Worm (Caenorhabditis elegans) whole organism, early embryonic: Measurements from ENCODE around the gene pot-1.

ENCODE experiments used
- B0310.2 ChIP-seq: sonication (generic microtip); optimal IDR thresholded peaks from 2 replicates; lab custom pipeline; 2016; ENCODE audit warnings: mild to moderate bottlenecking, missing genetic modification characterization, missing compliant biosample characterization
- F13C5.2 ChIP-seq: sonication (generic microtip); optimal IDR thresholded peaks from 2 replicates; lab custom pipeline; 2017; ENCODE audit warnings: mild to moderate bottlenecking, missing genetic modification characterization, inconsistent platforms, missing compliant biosample characterization
- aly-1 ChIP-seq: sonication (generic microtip); optimal IDR thresholded peaks from 2 replicates; lab custom pipeline; 2016; ENCODE audit warnings: missing genetic modification characterization, missing compliant biosample characterization
- ama-1 ChIP-seq: fragments of 150-350 bp; optimal IDR thresholded peaks from 2 replicates; lab custom pipeline; 2014
- ceh-13 ChIP-seq: fragments of 200-800 bp; sonication (Bioruptor generic); optimal IDR thresholded peaks from 2 replicates; lab custom pipeline; 2018; ENCODE audit warnings: mild to moderate bottlenecking, missing genetic modification characterization, missing compliant biosample characterization
- ceh-36 ChIP-seq: sonication (generic microtip); optimal IDR thresholded peaks from 2 replicates; lab custom pipeline; 2016; ENCODE audit warnings: missing genetic modification characterization, inconsistent platforms, missing compliant biosample characterization
- ets-7 ChIP-seq: sonication (generic microtip); optimal IDR thresholded peaks from 2 replicates; lab custom pipeline; 2016; ENCODE audit warnings: missing genotype, missing genetic modification characterization, missing compliant biosample characterization
- flt-1 ChIP-seq: fragments of 200-800 bp; sonication (Bioruptor generic); IDR thresholded peaks from 2 replicates; pipeline ENCODE4 v1.3.6; 2022; ENCODE audit warnings: missing genetic modification characterization, missing compliant biosample characterization
- hmbx-1 ChIP-seq: sonication (generic microtip); optimal IDR thresholded peaks from 2 replicates; lab custom pipeline; 2016; ENCODE audit warnings: mild to moderate bottlenecking, missing genetic modification characterization, missing compliant biosample characterization
- hmg-4 ChIP-seq: fragments of 200-800 bp; sonication (Bioruptor generic); optimal IDR thresholded peaks from 2 replicates; lab custom pipeline; 2018; ENCODE audit warnings: mild to moderate bottlenecking, missing genetic modification characterization, missing compliant biosample characterization
- hnd-1 ChIP-seq: sonication (generic microtip); optimal IDR thresholded peaks from 2 replicates; lab custom pipeline; 2016; ENCODE audit warnings: missing genetic modification characterization, missing compliant biosample characterization
- pes-1 ChIP-seq: fragments of 200-800 bp; sonication (Bioruptor generic); IDR thresholded peaks from 2 replicates; pipeline ENCODE4 v1.3.6; 2022; ENCODE audit warnings: missing genetic modification reagents, missing genetic modification characterization, missing compliant biosample characterization
- scrt-1 ChIP-seq: fragments of 200-800 bp; sonication (Bioruptor generic); IDR thresholded peaks from 2 replicates; pipeline ENCODE4 v1.3.6; 2022; ENCODE audit warnings: missing genetic modification characterization, missing compliant biosample characterization
- sea-1 ChIP-seq: fragments of 200-800 bp; sonication (Bioruptor generic); conservative IDR thresholded peaks from 2 replicates; pipeline ENCODE4 v1.3.6; 2022; ENCODE audit warnings: missing genetic modification characterization, missing compliant biosample characterization
- tbx-11 ChIP-seq: fragments of 200-800 bp; sonication (Bioruptor generic); IDR thresholded peaks from 2 replicates; pipeline ENCODE4 v1.3.6; 2022; ENCODE audit warnings: missing genetic modification characterization, missing compliant biosample characterization
- tbx-37 ChIP-seq: fragments of 200-800 bp; sonication (Bioruptor generic); conservative IDR thresholded peaks from 2 replicates; pipeline ENCODE4 v1.3.6; 2022; ENCODE audit warnings: missing genetic modification reagents, missing genetic modification characterization, missing compliant biosample characterization
- tra-4 ChIP-seq: sonication (generic microtip); optimal IDR thresholded peaks from 2 replicates; lab custom pipeline; 2017; ENCODE audit warnings: missing genetic modification characterization, missing compliant biosample characterization

Gene pot-1

DNA sequence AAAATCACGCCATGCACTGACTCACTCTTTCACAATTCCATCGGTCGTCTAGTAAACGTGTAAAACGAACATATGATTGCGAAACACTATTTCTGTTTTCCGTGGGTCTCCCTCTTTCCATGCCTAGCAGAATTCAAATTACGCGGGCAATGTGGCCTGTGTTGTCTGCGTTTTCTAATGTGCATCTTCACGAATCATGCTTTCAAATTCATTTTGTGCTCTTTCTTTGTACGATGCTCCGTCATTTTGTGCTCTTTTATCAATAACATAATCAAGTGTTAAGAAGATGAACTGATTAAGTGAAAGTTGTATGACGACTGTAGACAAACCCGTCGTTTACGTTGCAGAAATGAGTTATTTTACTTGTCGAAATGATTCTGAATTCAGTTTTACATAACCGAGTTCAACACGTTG, 32.3 kb upstream of the pot-1 start:
- TF ChIP-seq hmg-4 (GFP tag; lab: Kevin White, UChicago) (no peak), flt-1 (no peak), ama-1 (lab: Kevin White, UChicago) (no peak), scrt-1 (GFP tag; lab: Robert Waterston, UW) (no peak), ceh-36 (tag; lab: Kevin White, UChicago) (no peak), hmbx-1 (tag; lab: Kevin White, UChicago) (no peak), pes-1 (GFP tag; lab: Robert Waterston, UW) (no peak), tbx-11 (no peak), tra-4 (tag; lab: Kevin White, UChicago) (no peak), F13C5.2 (tag; lab: Kevin White, UChicago) (no peak), ceh-13 (GFP tag; lab: Kevin White, UChicago) (no peak), sea-1 (GFP tag; lab: Robert Waterston, UW) (no peak), ets-7 (tag; lab: Kevin White, UChicago) (no peak), hnd-1 (tag; lab: Kevin White, UChicago) (no peak), tbx-37 (GFP tag; lab: Robert Waterston, UW) (no peak), aly-1 (tag; lab: Kevin White, UChicago) (no peak), B0310.2 (tag; lab: Kevin White, UChicago) (no peak)

DNA sequence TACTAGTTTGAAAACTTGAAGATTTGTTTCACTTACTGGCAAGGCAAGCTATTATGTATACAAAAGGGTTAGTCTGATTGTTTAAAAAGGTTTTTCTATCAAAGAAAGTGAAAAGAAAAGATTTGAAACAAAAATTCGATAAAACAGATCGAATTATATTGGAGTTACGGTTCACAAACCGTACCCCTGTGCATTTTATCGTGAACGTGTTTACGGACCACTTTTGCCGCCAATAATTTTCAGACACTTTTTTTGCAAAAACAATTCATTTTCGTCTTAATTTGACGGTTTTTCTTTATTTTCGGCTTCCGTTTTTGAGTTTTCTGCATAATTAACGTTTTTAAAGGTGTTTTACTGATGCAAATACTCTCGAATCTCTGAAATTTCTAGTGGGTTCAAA, 31.8 kb upstream of the pot-1 start:
- TF ChIP-seq tra-4 (tag; lab: Kevin White, UChicago): no peak
- no peak for TF ChIP-seq hmg-4 (GFP tag; lab: Kevin White, UChicago)
- no peak for TF ChIP-seq tbx-11
- no peak for TF ChIP-seq hnd-1 (tag; lab: Kevin White, UChicago)
- TF ChIP-seq B0310.2 (tag; lab: Kevin White, UChicago): no peak
- TF ChIP-seq scrt-1 (GFP tag; lab: Robert Waterston, UW): no peak
- TF ChIP-seq tbx-37 (GFP tag; lab: Robert Waterston, UW): no peak
- TF ChIP-seq aly-1 (tag; lab: Kevin White, UChicago): no peak
- TF ChIP-seq flt-1: no peak

DNA sequence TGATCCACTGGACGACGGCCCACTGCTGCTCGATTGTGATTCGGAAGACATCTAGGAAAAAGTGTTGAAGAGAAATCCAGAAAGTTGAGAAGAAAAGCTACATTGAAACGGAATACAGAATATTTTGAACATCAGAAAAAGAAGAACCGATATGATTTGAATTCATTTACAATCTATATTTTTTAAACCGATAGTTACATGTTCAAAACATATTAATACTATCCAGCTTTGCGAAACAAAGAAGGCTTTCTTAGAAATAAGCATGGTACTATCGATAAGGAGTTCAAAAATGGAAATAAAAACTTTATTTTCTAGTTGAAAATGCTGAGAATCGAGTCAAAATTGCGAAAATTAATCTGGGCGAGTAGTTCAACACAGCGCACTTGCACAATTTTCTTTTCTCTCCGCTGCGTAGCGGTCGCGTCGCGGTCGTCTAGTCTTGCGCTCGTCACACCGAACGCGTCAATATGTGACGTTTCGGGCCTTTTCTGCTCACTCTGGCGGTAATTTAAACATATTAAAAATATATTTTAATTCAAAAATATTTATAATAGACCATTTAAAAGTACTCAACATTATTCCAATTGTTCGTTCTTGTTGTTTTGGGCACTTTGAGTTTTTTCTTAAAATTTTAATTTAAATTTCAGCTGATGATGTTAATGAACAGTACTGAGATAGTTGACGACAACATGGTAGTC, 28.7 kb upstream of the pot-1 start, which contains the start of the genes syf-2 and K04G7.1:
TSS of gene syf-2 (minus strand) at position 51 of the 698 bp plus-strand sequence.
TSS of gene K04G7.1 (plus strand) at position 648 of the 698 bp plus-strand sequence.
- TF ChIP-seq scrt-1 (GFP tag; lab: Robert Waterston, UW) (no peak), F13C5.2 (tag; lab: Kevin White, UChicago) (peak; percentile 75), hmg-4 (GFP tag; lab: Kevin White, UChicago) (peak; percentile 69), flt-1 (no peak)

DNA sequence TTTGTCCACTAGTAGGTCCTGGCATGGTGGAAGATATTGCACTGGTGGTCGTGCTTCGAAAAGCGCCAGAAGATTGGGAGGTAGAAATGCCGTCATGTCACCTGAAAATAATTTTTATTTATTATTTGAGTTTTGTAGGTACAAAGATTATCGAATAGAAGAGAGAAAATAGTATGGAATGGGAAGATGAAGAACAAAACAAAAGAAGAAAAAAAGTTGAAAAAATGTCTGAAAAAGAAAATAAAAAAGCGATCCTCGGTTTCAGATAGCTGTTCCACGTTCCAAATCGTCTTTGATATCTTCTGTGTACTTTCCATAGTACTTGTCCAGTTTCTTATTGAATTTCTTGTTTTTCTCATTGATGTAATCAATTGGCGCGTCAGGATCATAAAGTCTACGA, 27.6 kb upstream of the pot-1 start, which contains the start of gene rnp-7:
TSS of gene rnp-7 (minus strand) at position 101 of the 400 bp plus-strand sequence.
- no peak for TF ChIP-seq B0310.2 (tag; lab: Kevin White, UChicago)
- TF ChIP-seq ama-1 (lab: Kevin White, UChicago): no peak
- no peak for TF ChIP-seq hmg-4 (GFP tag; lab: Kevin White, UChicago)
- TF ChIP-seq tbx-11: no peak
- TF ChIP-seq sea-1 (GFP tag; lab: Robert Waterston, UW): no peak
- no peak for TF ChIP-seq scrt-1 (GFP tag; lab: Robert Waterston, UW)
- no peak for TF ChIP-seq flt-1
- TF ChIP-seq hmbx-1 (tag; lab: Kevin White, UChicago): no peak
- TF ChIP-seq aly-1 (tag; lab: Kevin White, UChicago): no peak
- no peak for TF ChIP-seq hnd-1 (tag; lab: Kevin White, UChicago)
- no peak for TF ChIP-seq ceh-36 (tag; lab: Kevin White, UChicago)
- no peak for TF ChIP-seq pes-1 (GFP tag; lab: Robert Waterston, UW)
- no peak for TF ChIP-seq ets-7 (tag; lab: Kevin White, UChicago)
- no peak for TF ChIP-seq tra-4 (tag; lab: Kevin White, UChicago)
- TF ChIP-seq F13C5.2 (tag; lab: Kevin White, UChicago): no peak

ce11 chrIII:7159246-7159645, 25.8 kb upstream of the pot-1 start:
- TF ChIP-seq F13C5.2 (tag; lab: Kevin White, UChicago) (no peak), pes-1 (GFP tag; lab: Robert Waterston, UW) (no peak), tbx-37 (GFP tag; lab: Robert Waterston, UW) (no peak), hmbx-1 (tag; lab: Kevin White, UChicago) (no peak), aly-1 (tag; lab: Kevin White, UChicago) (no peak), ceh-13 (GFP tag; lab: Kevin White, UChicago) (no peak), hnd-1 (tag; lab: Kevin White, UChicago) (no peak), B0310.2 (tag; lab: Kevin White, UChicago) (no peak), tra-4 (tag; lab: Kevin White, UChicago) (no peak), tbx-11 (no peak), ama-1 (lab: Kevin White, UChicago) (no peak), sea-1 (GFP tag; lab: Robert Waterston, UW) (no peak), ets-7 (tag; lab: Kevin White, UChicago) (no peak), ceh-36 (tag; lab: Kevin White, UChicago) (no peak), scrt-1 (GFP tag; lab: Robert Waterston, UW) (no peak), flt-1 (no peak), hmg-4 (GFP tag; lab: Kevin White, UChicago) (no peak)

DNA sequence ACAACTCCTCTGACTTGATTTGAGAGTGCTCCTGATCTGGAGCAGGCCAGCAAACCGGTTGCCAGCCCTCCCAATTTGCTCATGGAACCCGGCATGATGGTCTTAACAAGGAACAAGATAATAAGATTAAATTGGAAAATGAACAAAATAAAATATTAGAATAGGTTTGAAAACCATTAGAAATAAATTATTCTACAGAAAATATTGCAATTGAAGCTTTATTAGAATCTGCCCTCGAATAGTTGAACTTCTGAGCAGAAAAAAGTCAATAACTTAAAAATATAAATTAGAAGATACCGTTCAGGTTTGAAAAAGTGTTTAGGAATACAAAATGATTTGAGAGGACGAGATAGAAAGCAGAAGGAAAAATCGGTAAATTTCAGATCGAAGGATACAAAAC, 25.2 kb upstream of the pot-1 start, which contains the start of gene nuo-4:
TSS of gene nuo-4 (minus strand) at position 101 of the 400 bp plus-strand sequence.
- no peak for TF ChIP-seq hmbx-1 (tag; lab: Kevin White, UChicago)
- no peak for TF ChIP-seq ceh-36 (tag; lab: Kevin White, UChicago)
- no peak for TF ChIP-seq pes-1 (GFP tag; lab: Robert Waterston, UW)

DNA sequence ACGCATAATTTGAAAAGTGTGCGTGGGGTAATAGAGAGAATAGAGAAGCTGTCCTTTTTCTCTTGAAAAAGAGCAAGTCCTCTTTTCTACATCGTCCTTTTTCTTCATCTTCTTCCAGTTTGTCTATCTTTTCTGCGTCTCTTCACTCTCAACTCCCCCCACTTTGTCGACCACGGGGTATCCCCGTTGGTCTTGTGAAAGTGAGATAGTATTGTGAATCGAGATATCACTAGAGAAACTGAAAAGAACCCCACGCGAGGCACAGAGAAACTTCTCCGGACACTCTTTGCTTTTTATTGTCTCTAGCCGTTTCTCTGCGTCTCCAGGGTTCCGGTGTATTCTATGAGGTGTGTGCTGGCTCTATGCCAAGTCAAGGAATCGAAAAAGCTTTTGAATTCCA, 22.2 kb upstream of the pot-1 start:
- TF ChIP-seq F13C5.2 (tag; lab: Kevin White, UChicago) (peak; percentile 70), tbx-11 (no peak), scrt-1 (GFP tag; lab: Robert Waterston, UW) (no peak), hmg-4 (GFP tag; lab: Kevin White, UChicago) (peak; percentile 2), sea-1 (GFP tag; lab: Robert Waterston, UW) (0 out of 2 replicates have a peak, but pooled peaks have one; percentile 28), B0310.2 (tag; lab: Kevin White, UChicago) (no peak), tbx-37 (GFP tag; lab: Robert Waterston, UW) (no peak), flt-1 (peak; percentile 3; the same call in 1 of the 2 replicates), hnd-1 (tag; lab: Kevin White, UChicago) (no peak), ama-1 (lab: Kevin White, UChicago) (no peak), ceh-36 (tag; lab: Kevin White, UChicago) (no peak), ets-7 (tag; lab: Kevin White, UChicago) (no peak)
